Fruit fly (Drosophila melanogaster) whole organism, embryonic: ENCODE results near the gene CG34291.

Experiments used
- Antp ChIP-seq: fragments of 200-800 bp; sonication (Bioruptor generic); optimal IDR thresholded peaks from 3 replicates; lab custom pipeline; 2016; ENCODE audit warnings: missing biosample characterization, missing genetic modification characterization
- BEAF-32 ChIP-seq: fragments of 200-800 bp; sonication (Bioruptor generic); optimal IDR thresholded peaks from 3 replicates; lab custom pipeline; 2017; ENCODE audit warnings: missing biosample characterization, missing genetic modification characterization, mild to moderate bottlenecking, moderate library complexity, missing genetic modification reagents
- Blimp-1 ChIP-seq: fragments of 200-800 bp; sonication (Bioruptor generic); optimal IDR thresholded peaks from 3 replicates; lab custom pipeline; 2018; ENCODE audit warnings: missing biosample characterization, missing genetic modification characterization, mild to moderate bottlenecking, moderate library complexity, missing genetic modification reagents
- BtbVII ChIP-seq: fragments of 200-800 bp; sonication (Bioruptor generic); optimal IDR thresholded peaks from 3 replicates; lab custom pipeline; 2017; ENCODE audit warnings: missing biosample characterization, mild to moderate bottlenecking, missing genetic modification characterization
- CG10321 ChIP-seq: fragments of 200-800 bp; sonication (Bioruptor generic); IDR thresholded peaks from 2 replicates; pipeline ENCODE4 v1.3.6; 2022; ENCODE audit warnings: missing biosample characterization, missing genetic modification characterization
- CG11085 ChIP-seq: fragments of 200-800 bp; sonication (Bioruptor generic); IDR thresholded peaks from 2 replicates; pipeline ENCODE4 v1.3.6; 2022; ENCODE audit warnings: missing biosample characterization, missing genetic modification characterization
- CG12219 ChIP-seq: fragments of 200-800 bp; sonication (Bioruptor generic); optimal IDR thresholded peaks from 3 replicates; lab custom pipeline; 2018; ENCODE audit warnings: missing biosample characterization, mild to moderate bottlenecking, missing genetic modification characterization
- CG12769 ChIP-seq: fragments of 200-800 bp; sonication (Bioruptor generic); optimal IDR thresholded peaks from 2 replicates; lab custom pipeline; 2019; ENCODE audit warnings: missing biosample characterization, mild to moderate bottlenecking, missing genetic modification characterization, moderate library complexity
- CG12942 ChIP-seq: fragments of 200-800 bp; sonication (Bioruptor generic); optimal IDR thresholded peaks from 3 replicates; lab custom pipeline; 2016; ENCODE audit warnings: missing biosample characterization, missing genetic modification characterization
- CG14965 ChIP-seq: fragments of 200-800 bp; sonication (Bioruptor generic); optimal IDR thresholded peaks from 2 replicates; lab custom pipeline; 2016; ENCODE audit warnings: missing biosample characterization, missing genetic modification characterization, borderline replicate concordance
- CG15269 ChIP-seq: fragments of 200-800 bp; sonication (Bioruptor generic); optimal IDR thresholded peaks from 2 replicates; lab custom pipeline; 2018; ENCODE audit warnings: missing biosample characterization, mild to moderate bottlenecking, missing genetic modification characterization, moderate library complexity
- CG17359 ChIP-seq: fragments of 200-800 bp; sonication (Bioruptor generic); optimal IDR thresholded peaks from 3 replicates; lab custom pipeline; 2018; ENCODE audit warnings: missing biosample characterization, mild to moderate bottlenecking, missing genetic modification characterization, moderate library complexity
- CG17912 ChIP-seq: fragments of 200-800 bp; sonication (Bioruptor generic); optimal IDR thresholded peaks from 2 replicates; lab custom pipeline; 2018; ENCODE audit warnings: missing biosample characterization, mild to moderate bottlenecking, missing genetic modification characterization
- CG31441 ChIP-seq: fragments of 200-800 bp; sonication (Bioruptor generic); IDR thresholded peaks from 2 replicates; pipeline ENCODE4 v1.3.6; 2022; ENCODE audit warnings: missing biosample characterization, missing genetic modification characterization
- CG32532 ChIP-seq: fragments of 200-800 bp; sonication (Bioruptor generic); IDR thresholded peaks from 2 replicates; pipeline ENCODE4 v1.3.6; 2022; ENCODE audit warnings: missing biosample characterization, missing genetic modification characterization
- CG3407 ChIP-seq: fragments of 200-800 bp; sonication (Bioruptor generic); optimal IDR thresholded peaks from 2 replicates; lab custom pipeline; 2018; ENCODE audit warnings: missing biosample characterization, mild to moderate bottlenecking, missing genetic modification characterization
- CG34376 ChIP-seq: fragments of 200-800 bp; sonication (Bioruptor generic); optimal IDR thresholded peaks from 2 replicates; lab custom pipeline; 2018; ENCODE audit warnings: missing biosample characterization, mild to moderate bottlenecking, missing genetic modification characterization
- CG3838 ChIP-seq: fragments of 200-800 bp; sonication (Bioruptor generic); optimal IDR thresholded peaks from 3 replicates; lab custom pipeline; 2016; ENCODE audit warnings: missing biosample characterization, missing genetic modification characterization
- CG4730 ChIP-seq: fragments of 200-800 bp; sonication (Bioruptor generic); IDR thresholded peaks from 2 replicates; pipeline ENCODE4 v1.3.6; 2022; ENCODE audit warnings: missing biosample characterization, missing genetic modification characterization
- CG5180 ChIP-seq: fragments of 200-800 bp; sonication (Bioruptor generic); optimal IDR thresholded peaks from 3 replicates; lab custom pipeline; 2017; ENCODE audit warnings: missing biosample characterization, missing genetic modification characterization, mild to moderate bottlenecking, moderate library complexity, missing genetic modification reagents
- CG6175 ChIP-seq: fragments of 200-800 bp; sonication (Bioruptor generic); IDR thresholded peaks from 3 replicates; pipeline ENCODE4 v1.3.6; 2022; ENCODE audit warnings: missing biosample characterization, missing genetic modification characterization
- CG7987 ChIP-seq: fragments of 200-800 bp; sonication (Bioruptor generic); optimal IDR thresholded peaks from 2 replicates; lab custom pipeline; 2018; ENCODE audit warnings: missing biosample characterization, mild to moderate bottlenecking, missing genetic modification characterization, moderate library complexity
- Deaf1 ChIP-seq: fragments of 200-800 bp; optimal IDR thresholded peaks from 3 replicates; lab custom pipeline; 2019; ENCODE audit warnings: missing biosample characterization, mild to moderate bottlenecking, missing genetic modification characterization, moderate library complexity
- Fer3 ChIP-seq: fragments of 200-800 bp; sonication (Bioruptor generic); optimal IDR thresholded peaks from 2 replicates; lab custom pipeline; 2018; ENCODE audit warnings: missing biosample characterization, mild to moderate bottlenecking, missing genetic modification characterization, moderate library complexity
- H2.0 ChIP-seq: fragments of 200-800 bp; sonication (Bioruptor generic); IDR thresholded peaks from 2 replicates; pipeline ENCODE4 v1.3.6; 2022; ENCODE audit warnings: missing biosample characterization, missing genetic modification characterization
- Hey ChIP-seq: fragments of 200-800 bp; sonication (Bioruptor generic); optimal IDR thresholded peaks from 3 replicates; lab custom pipeline; 2018; ENCODE audit warnings: missing biosample characterization, mild to moderate bottlenecking, missing genetic modification characterization
- Side ChIP-seq: fragments of 200-800 bp; sonication (Bioruptor generic); optimal IDR thresholded peaks from 2 replicates; lab custom pipeline; 2016; ENCODE audit warnings: missing biosample characterization, missing genetic modification characterization
- Trl ChIP-seq, 3 experiments: fragments of >200 bp in 2 of 3; fragments of 200-800 bp in 1 of 3; sonication (Bioruptor generic) in 1 of 3; optimal IDR thresholded peaks; 2 replicates in 1 of 3; 3 replicates in 2 of 3; lab custom pipeline; 2016 to 2017; ENCODE audit warnings: missing biosample characterization in 1 of 3, missing genetic modification characterization in 1 of 3
- Vsx1 ChIP-seq: fragments of 200-800 bp; sonication (Bioruptor generic); optimal IDR thresholded peaks from 2 replicates; lab custom pipeline; 2017; ENCODE audit warnings: missing biosample characterization, mild to moderate bottlenecking, missing genetic modification characterization, missing genetic modification reagents
- bab2 ChIP-seq: fragments of 200-800 bp; sonication (Bioruptor generic); optimal IDR thresholded peaks from 2 replicates; lab custom pipeline; 2016; ENCODE audit warnings: missing biosample characterization, missing genetic modification characterization
- bowl ChIP-seq: fragments of 200-800 bp; sonication (Bioruptor generic); IDR thresholded peaks from 2 replicates; pipeline ENCODE4 v1.3.6; 2022; ENCODE audit warnings: missing biosample characterization, missing genetic modification characterization
- cato ChIP-seq: fragments of 200-800 bp; sonication (Bioruptor generic); optimal IDR thresholded peaks from 2 replicates; lab custom pipeline; 2016; ENCODE audit warnings: missing biosample characterization, missing genetic modification characterization, borderline replicate concordance
- cg ChIP-seq: fragments of 200-800 bp; sonication (Bioruptor generic); optimal IDR thresholded peaks from 3 replicates; lab custom pipeline; 2019; ENCODE audit warnings: missing biosample characterization, mild to moderate bottlenecking, missing genetic modification characterization, moderate library complexity
- corto ChIP-seq: fragments of 200-800 bp; sonication (Bioruptor generic); optimal IDR thresholded peaks from 2 replicates; lab custom pipeline; 2016; ENCODE audit warnings: missing biosample characterization, mild to moderate bottlenecking, missing genetic modification characterization, moderate library complexity
- crol ChIP-seq: fragments of 200-800 bp; sonication (Bioruptor generic); IDR thresholded peaks from 2 replicates; pipeline ENCODE4 v1.3.6; 2022; ENCODE audit warnings: missing biosample characterization, missing genetic modification characterization
- emc ChIP-seq: fragments of 200-800 bp; sonication (Bioruptor generic); optimal IDR thresholded peaks from 2 replicates; lab custom pipeline; 2016; ENCODE audit warnings: missing biosample characterization, missing genetic modification characterization
- esg ChIP-seq: fragments of 200-800 bp; sonication (Bioruptor generic); conservative IDR thresholded peaks from 2 replicates; pipeline ENCODE4 v1.3.6; 2022; ENCODE audit warnings: missing biosample characterization, missing genetic modification characterization
- fu2 ChIP-seq: fragments of 200-800 bp; sonication (Bioruptor generic); optimal IDR thresholded peaks from 2 replicates; lab custom pipeline; 2016; ENCODE audit warnings: missing biosample characterization, missing genetic modification characterization
- gce ChIP-seq: fragments of 200-800 bp; sonication (Bioruptor generic); IDR thresholded peaks from 3 replicates; pipeline ENCODE4 v1.3.6; 2022; ENCODE audit warnings: missing biosample characterization, missing genetic modification characterization
- gro ChIP-seq: fragments of 200-800 bp; sonication (Bioruptor generic); optimal IDR thresholded peaks from 2 replicates; lab custom pipeline; 2016; ENCODE audit warnings: missing biosample characterization, missing genetic modification characterization
- inv ChIP-seq: fragments of 200-800 bp; sonication (Bioruptor generic); IDR thresholded peaks from 2 replicates; pipeline ENCODE4 v1.3.6; 2022; ENCODE audit warnings: missing biosample characterization, missing genetic modification characterization; ENCODE audit not compliant: partially characterized antibody
- otp ChIP-seq: fragments of 200-800 bp; sonication (Bioruptor generic); IDR thresholded peaks from 3 replicates; pipeline ENCODE4, ENCODE4 v1.3.6; 2022; ENCODE audit warnings: missing biosample characterization, missing genetic modification characterization
- rib ChIP-seq: fragments of 200-800 bp; sonication (Bioruptor generic); IDR thresholded peaks from 2 replicates; pipeline ENCODE4 v1.3.6; 2022; ENCODE audit warnings: missing biosample characterization, missing genetic modification characterization
- row ChIP-seq: fragments of 200-800 bp; sonication (Bioruptor generic); IDR thresholded peaks from 3 replicates; pipeline ENCODE4 v1.3.6; 2022; ENCODE audit warnings: missing biosample characterization, missing genetic modification characterization
- sim ChIP-seq: fragments of 200-800 bp; sonication (Bioruptor generic); IDR thresholded peaks from 2 replicates; pipeline ENCODE4 v1.3.6; 2022; ENCODE audit warnings: missing biosample characterization, missing genetic modification characterization
- so ChIP-seq: fragments of 200-800 bp; sonication (Bioruptor generic); IDR thresholded peaks from 3 replicates; pipeline ENCODE4 v1.3.6; 2022; ENCODE audit warnings: missing biosample characterization, missing genetic modification characterization
- tap ChIP-seq: fragments of 200-800 bp; optimal IDR thresholded peaks from 3 replicates; lab custom pipeline; 2019; ENCODE audit warnings: missing biosample characterization, mild to moderate bottlenecking, missing genetic modification characterization, moderate library complexity
- unpg ChIP-seq: fragments of 200-800 bp; sonication (Bioruptor generic); optimal IDR thresholded peaks from 3 replicates; lab custom pipeline; 2018; ENCODE audit warnings: missing biosample characterization, mild to moderate bottlenecking, missing genetic modification characterization, moderate library complexity
- wdn ChIP-seq: fragments of 200-800 bp; sonication (Bioruptor generic); IDR thresholded peaks from 2 replicates; pipeline ENCODE4 v1.3.6; 2022; ENCODE audit warnings: missing biosample characterization, missing genetic modification characterization

CG34291 gene

dm6 chr3R:26461226-26461805, 35.7 kb upstream of the CG34291 start, which contains the start of gene CG5455 (continued):
- peak; percentile 2 for TF ChIP-seq bab2 (GFP tag; lab: Kevin White, UChicago)
- TF ChIP-seq cg (GFP tag; lab: Kevin White, UChicago) = peak; percentile 91
- TF ChIP-seq wdn (GFP tag; lab: Robert Waterston, UW) = peak; percentile 62
- TF ChIP-seq inv (GFP tag; lab: Robert Waterston, UW) = peak; percentile 22; the same call in 1 of the 2 replicates
- no peak for TF ChIP-seq CG4730 (GFP tag; lab: Robert Waterston, UW)
- peak; percentile 89 for TF ChIP-seq Deaf1 (tag; lab: Kevin White, UChicago)
- TF ChIP-seq esg (GFP tag; lab: Robert Waterston, UW) = no peak
- TF ChIP-seq CG5180 (GFP tag; lab: Kevin White, UChicago) = peak; percentile 11
- TF ChIP-seq unpg (GFP tag; lab: Kevin White, UChicago) = peak; percentile 39
- TF ChIP-seq CG3407 = no peak
- TF ChIP-seq Antp (GFP tag; lab: Kevin White, UChicago) = peak; percentile 10
- peak; percentile 43 for TF ChIP-seq Fer3 (tag; lab: Kevin White, UChicago)
- TF ChIP-seq CG11085 (GFP tag; lab: Robert Waterston, UW) = peak; percentile 45; the same call in 1 of the 2 replicates
- TF ChIP-seq CG17912 (GFP tag; lab: Kevin White, UChicago) = peak; percentile 56
- peak; percentile 58; the same call in 1 of the 3 replicates for TF ChIP-seq otp (GFP tag; lab: Robert Waterston, UW)
- 0 out of 2 replicates have a peak, but pooled peaks have one; percentile 20 for TF ChIP-seq sim (GFP tag; lab: Robert Waterston, UW)
- peak; percentile 93 for TF ChIP-seq CG34376 (GFP tag; lab: Kevin White, UChicago)
- peak; percentile 7 for TF ChIP-seq tap (tag; lab: Kevin White, UChicago)
- peak; percentile 85 for TF ChIP-seq CG12769
- TF ChIP-seq cato (GFP tag; lab: Kevin White, UChicago) = no peak
- TF ChIP-seq BtbVII (GFP tag; lab: Kevin White, UChicago) = peak; percentile 76
- peak; percentile 16 for TF ChIP-seq Blimp-1 (GFP tag; lab: Kevin White, UChicago)
- peak; percentile 69 for TF ChIP-seq CG32532 (GFP tag; lab: Robert Waterston, UW)
- TF ChIP-seq Side (GFP tag; lab: Kevin White, UChicago) = peak; percentile 18
- TF ChIP-seq Vsx1 (GFP tag; lab: Kevin White, UChicago) = peak; percentile 56
- peak; percentile 25; the same call in 1 of the 2 replicates for TF ChIP-seq H2.0
- TF ChIP-seq emc (GFP tag; lab: Kevin White, UChicago) = no peak
- peak; percentile 64 for TF ChIP-seq CG15269 (tag; lab: Kevin White, UChicago)
- TF ChIP-seq CG14965 = no peak
- TF ChIP-seq corto (GFP tag; lab: Kevin White, UChicago) = no peak
- peak; percentile 17 for TF ChIP-seq fu2
- TF ChIP-seq CG12942 = no peak
- TF ChIP-seq bowl (GFP tag; lab: Robert Waterston, UW) = peak; percentile 85; the same call in 1 of the 2 replicates
- TF ChIP-seq CG6175 (GFP tag; lab: Robert Waterston, UW) = peak; percentile 77; the same call in 2 of the 3 replicates
- peak; percentile 68 for TF ChIP-seq CG7987 (GFP tag; lab: Kevin White, UChicago)
- no peak for TF ChIP-seq CG3838 (GFP tag; lab: Kevin White, UChicago)
- peak; percentile 83; the same call in 1 of the 2 replicates for TF ChIP-seq rib (GFP tag; lab: Robert Waterston, UW)
- TF ChIP-seq CG10321 (GFP tag; lab: Robert Waterston, UW) = 0 out of 2 replicates have a peak, but pooled peaks have one; percentile 24
- TF ChIP-seq row = peak; percentile 32; the same call in 1 of the 3 replicates
- peak; percentile 50 for TF ChIP-seq Hey (tag; lab: Kevin White, UChicago)
- TF ChIP-seq crol = peak; percentile 94
- TF ChIP-seq CG31441 (GFP tag; lab: Robert Waterston, UW) = no peak
- TF ChIP-seq gro = peak; percentile 69
- peak; percentile 76 to 90 for TF ChIP-seq Trl (optimal IDR thresholded peaks at IDR 0.05; lab: Kevin White, UChicago)
- peak; percentile 17 for TF ChIP-seq Trl (GFP tag; optimal IDR thresholded peaks at IDR 0.05; lab: Kevin White, UChicago)
- TF ChIP-seq BEAF-32 (GFP tag; lab: Kevin White, UChicago) = no peak
- TF ChIP-seq so (GFP tag; lab: Robert Waterston, UW) = peak; percentile 88
- TF ChIP-seq CG12219 (GFP tag; lab: Kevin White, UChicago) = peak; percentile 38
- 0 out of 3 replicates have a peak, but pooled peaks have one; percentile 38 for TF ChIP-seq gce (GFP tag; lab: Robert Waterston, UW)
- no peak for TF ChIP-seq CG17359 (tag; lab: Kevin White, UChicago)
